Fruit fly (Drosophila melanogaster): ENCODE data around the gene ND-75.
A peak's percentile ranks its signal among the peaks of the same experiment; 100 is the strongest.

Gene ND-75

DNA sequence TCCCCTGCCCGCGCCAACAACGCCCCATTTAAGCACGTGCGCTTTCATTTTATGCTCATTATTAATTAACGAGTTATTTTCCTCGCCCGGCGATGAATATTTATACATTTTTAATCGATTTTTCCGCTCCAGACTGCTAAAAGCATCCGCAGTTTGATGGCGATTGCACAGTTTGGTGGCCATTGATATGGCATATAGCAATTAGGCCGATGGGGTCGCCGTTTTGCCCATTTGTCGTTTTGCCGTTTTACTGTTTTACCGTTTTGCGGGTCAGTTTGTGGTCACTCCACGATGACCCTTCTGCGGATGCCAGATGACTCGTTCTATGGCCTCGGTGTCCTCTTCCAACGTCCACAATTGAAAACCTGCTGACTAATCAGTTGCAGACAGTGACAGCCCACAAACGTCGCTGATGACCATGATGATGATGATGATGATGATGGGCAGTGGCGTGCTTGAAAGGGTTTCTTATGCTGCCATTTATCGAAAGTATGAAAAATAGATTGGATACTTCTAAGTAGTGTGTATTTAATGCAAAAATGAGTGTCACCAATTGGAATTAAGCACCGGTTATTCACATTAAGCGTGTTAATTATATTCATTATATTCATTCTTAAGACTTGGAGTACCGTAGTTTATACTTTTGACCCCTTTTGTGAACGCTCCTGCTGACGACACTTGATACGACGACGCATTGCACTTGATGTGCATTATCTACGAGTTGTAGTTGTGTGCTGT lies 39.6 kb downstream of the ND-75 start:
- TF ChIP-seq CG14710 (tag; optimal IDR thresholded peaks at IDR 0.05) (peak; percentile 9), ara (GFP tag; IDR thresholded peaks at IDR 0.05) (0 out of 2 replicates have a peak, but pooled peaks have one; percentile 5), bsh (GFP tag; optimal IDR thresholded peaks at IDR 0.05) (peak in 1 of 2 experiments; percentile 33), CG15696 (tag; optimal IDR thresholded peaks at IDR 0.05) (peak; percentile 48), dan (GFP tag; IDR thresholded peaks at IDR 0.05) (no peak), nom (GFP tag; optimal IDR thresholded peaks at IDR 0.05) (peak; percentile 47), CG1603 (tag; optimal IDR thresholded peaks at IDR 0.05) (peak; percentile 21), CG10979 (tag; optimal IDR thresholded peaks at IDR 0.05) (peak; percentile 46), sens (GFP tag) (peak; percentile 48), CG18262 (tag; optimal IDR thresholded peaks at IDR 0.05) (peak; percentile 35), B-H2 (GFP tag; optimal IDR thresholded peaks at IDR 0.05) (no peak), CG2712 (tag; optimal IDR thresholded peaks at IDR 0.05) (peak; percentile 23), CG18764 (GFP tag; optimal IDR thresholded peaks at IDR 0.05) (no peak), cad (GFP tag; optimal IDR thresholded peaks at IDR 0.05) (peak; percentile 83), Chrac-16 (GFP tag; optimal IDR thresholded peaks at IDR 0.05) (no peak), row (GFP tag; IDR thresholded peaks at IDR 0.05) (0 out of 3 replicates have a peak, but pooled peaks have one; percentile 21), Oli (tag; optimal IDR thresholded peaks at IDR 0.05) (no peak), lola (GFP tag; optimal IDR thresholded peaks at IDR 0.05) (peak in 1 of 3 experiments; percentile 18), Hey (tag; optimal IDR thresholded peaks at IDR 0.05) (no peak), phol (tag; optimal IDR thresholded peaks at IDR 0.05) (peak; percentile 7), Abd-B (GFP tag; optimal IDR thresholded peaks at IDR 0.05) (no peak), dmrt11E (tag; optimal IDR thresholded peaks at IDR 0.05) (peak; percentile 19), CG17829 (tag; optimal IDR thresholded peaks at IDR 0.05) (peak; percentile 5), insv (GFP tag; optimal IDR thresholded peaks at IDR 0.05) (no peak), Drgx (GFP tag; IDR thresholded peaks at IDR 0.05) (0 out of 2 replicates have a peak, but pooled peaks have one; percentile 39), nmo (GFP tag; optimal IDR thresholded peaks at IDR 0.05) (peak; percentile 12), gem (tag; optimal IDR thresholded peaks at IDR 0.05) (peak; percentile 11), CG6654 (GFP tag; optimal IDR thresholded peaks at IDR 0.05) (peak; percentile 95), fu2 (GFP tag; optimal IDR thresholded peaks at IDR 0.05) (no peak)

- TF ChIP-seq bbx (GFP tag; IDR thresholded peaks at IDR 0.05; ENCODE audit: partially characterized antibody) = no peak
- TF ChIP-seq tll (GFP tag; optimal IDR thresholded peaks at IDR 0.05) = no peak
- no peak for TF ChIP-seq z (GFP tag; IDR thresholded peaks at IDR 0.05)
- no peak for TF ChIP-seq CG16815 (GFP tag; optimal IDR thresholded peaks at IDR 0.05)
- no peak for TF ChIP-seq NFAT (GFP tag; IDR thresholded peaks at IDR 0.05)
- no peak for TF ChIP-seq trem (tag; optimal IDR thresholded peaks at IDR 0.05)
- TF ChIP-seq CG10462 (GFP tag; optimal IDR thresholded peaks at IDR 0.05) = no peak
- TF ChIP-seq CG17385 (GFP tag; optimal IDR thresholded peaks at IDR 0.05) = no peak
- no peak for TF ChIP-seq amos (GFP tag; IDR thresholded peaks at IDR 0.05; ENCODE audit: partially characterized antibody)
- no peak for TF ChIP-seq sima (GFP tag; optimal IDR thresholded peaks at IDR 0.05)
- TF ChIP-seq Ravus (GFP tag; IDR thresholded peaks at IDR 0.05) = no peak
- no peak for TF ChIP-seq CG12744 (GFP tag; optimal IDR thresholded peaks at IDR 0.05)
- TF ChIP-seq CG10959 (GFP tag; IDR thresholded peaks at IDR 0.05) = 0 out of 2 replicates have a peak, but pooled peaks have one; percentile 25
- TF ChIP-seq crc (GFP tag; optimal IDR thresholded peaks at IDR 0.05) = no peak
- TF ChIP-seq cato (GFP tag; optimal IDR thresholded peaks at IDR 0.05; ENCODE audit: borderline replicate concordance) = no peak
- TF ChIP-seq ci (GFP tag; IDR thresholded peaks at IDR 0.05) = 0 out of 3 replicates have a peak, but pooled peaks have one; percentile 33
- no peak for TF ChIP-seq ranshi (GFP tag; IDR thresholded peaks at IDR 0.05)
- no peak for TF ChIP-seq nerfin-1 (tag; optimal IDR thresholded peaks at IDR 0.05)
- TF ChIP-seq disco-r (GFP tag; optimal IDR thresholded peaks at IDR 0.05) = no peak
- TF ChIP-seq cad (GFP tag; optimal IDR thresholded peaks at IDR 0.05) = no peak
- TF ChIP-seq sob (GFP tag; IDR thresholded peaks at IDR 0.05) = no peak
Observed at dm6 chrX:8211094-8211730, 40.3 kb downstream of the ND-75 start.
